Worm (Caenorhabditis elegans) whole organism, mixed stage, embryonic: Measurements from ENCODE around the gene srt-24.
A peak's percentile ranks its signal among the peaks of the same experiment; 100 is the strongest.
"Not testable (repeated sequence)": the region's sequence is repeated elsewhere in the genome, so short reads cannot be mapped to it uniquely, and the experiment has no call there.

Source experiments
- M03D4.4 ChIP-seq: sonication (generic microtip); optimal IDR thresholded peaks from 2 replicates; lab custom pipeline; 2017; ENCODE audit warnings: mild to moderate bottlenecking, missing genetic modification characterization, missing compliant biosample characterization
- bed-3 ChIP-seq: fragments of 200-800 bp; sonication (Bioruptor generic); optimal IDR thresholded peaks from 3 replicates; lab custom pipeline; 2018; ENCODE audit warnings: mild to moderate bottlenecking, missing genetic modification characterization, moderate library complexity, missing compliant biosample characterization
- blmp-1 ChIP-seq: fragments of 150-350 bp; optimal IDR thresholded peaks from 2 replicates; lab custom pipeline; 2014; ENCODE audit warnings: missing biosample characterization, missing genetic modification characterization
- ceh-39 ChIP-seq: fragments of 150-350 bp; optimal IDR thresholded peaks from 2 replicates; lab custom pipeline; 2014; ENCODE audit warnings: missing biosample characterization, missing genetic modification characterization
- ceh-43 ChIP-seq: fragments of 200-800 bp; sonication (Bioruptor generic); optimal IDR thresholded peaks from 2 replicates; lab custom pipeline; 2018; ENCODE audit warnings: mild to moderate bottlenecking, missing genetic modification characterization, moderate library complexity, missing compliant biosample characterization
- ceh-83 ChIP-seq: fragments of 200-800 bp; sonication (Bioruptor generic); optimal IDR thresholded peaks from 2 replicates; lab custom pipeline; 2018; ENCODE audit warnings: mild to moderate bottlenecking, missing genetic modification characterization, missing compliant biosample characterization
- ces-1 ChIP-seq: fragments of 150-350 bp; optimal IDR thresholded peaks from 2 replicates; lab custom pipeline; 2014; ENCODE audit warnings: missing biosample characterization, missing genetic modification reagents, missing genetic modification characterization
- cnd-1 ChIP-seq: fragments of 200-800 bp; sonication (Bioruptor generic); optimal IDR thresholded peaks from 2 replicates; lab custom pipeline; 2018; ENCODE audit warnings: mild to moderate bottlenecking, missing genetic modification characterization, missing compliant biosample characterization
- drap-1 ChIP-seq: fragments of 200-800 bp; sonication (Bioruptor generic); optimal IDR thresholded peaks from 3 replicates; lab custom pipeline; 2018; ENCODE audit warnings: mild to moderate bottlenecking, missing genetic modification characterization, missing compliant biosample characterization
- elt-1 ChIP-seq: sonication (generic microtip); optimal IDR thresholded peaks from 2 replicates; lab custom pipeline; 2017; ENCODE audit warnings: missing genetic modification characterization, mild to moderate bottlenecking, missing compliant biosample characterization, antibody characterized with exemption, moderate library complexity, borderline replicate concordance; ENCODE audit not compliant: insufficient read depth
- elt-3 ChIP-seq: fragments of 150-350 bp; optimal IDR thresholded peaks from 2 replicates; lab custom pipeline; 2014; ENCODE audit warnings: missing biosample characterization, missing genetic modification characterization
- flh-1 ChIP-seq: fragments of 200-800 bp; sonication (Bioruptor generic); optimal IDR thresholded peaks from 2 replicates; lab custom pipeline; 2018; ENCODE audit warnings: mild to moderate bottlenecking, missing genetic modification characterization, moderate library complexity, missing compliant biosample characterization
- ham-2 ChIP-seq: fragments of 200-800 bp; sonication (Bioruptor generic); optimal IDR thresholded peaks from 2 replicates; lab custom pipeline; 2018; ENCODE audit warnings: mild to moderate bottlenecking, missing genetic modification characterization, missing compliant biosample characterization
- hlh-1 ChIP-seq: fragments of 150-350 bp; optimal IDR thresholded peaks from 2 replicates; lab custom pipeline; 2014; ENCODE audit warnings: missing biosample characterization, missing genetic modification reagents, missing genetic modification characterization
- lin-13 ChIP-seq: fragments of 150-350 bp; optimal IDR thresholded peaks from 2 replicates; lab custom pipeline; 2014; ENCODE audit warnings: missing biosample characterization, missing genetic modification characterization
- lin-32 ChIP-seq: fragments of 200-800 bp; sonication (Bioruptor generic); optimal IDR thresholded peaks from 2 replicates; lab custom pipeline; 2018; ENCODE audit warnings: mild to moderate bottlenecking, missing genetic modification characterization, missing compliant biosample characterization
- mab-5 ChIP-seq: fragments of 150-350 bp; optimal IDR thresholded peaks from 2 replicates; lab custom pipeline; 2014; ENCODE audit warnings: missing biosample characterization, missing genetic modification characterization
- mls-2 ChIP-seq: sonication (generic microtip); optimal IDR thresholded peaks from 2 replicates; lab custom pipeline; 2016; ENCODE audit warnings: mild to moderate bottlenecking, missing genetic modification characterization, moderate library complexity, missing compliant biosample characterization
- nhr-12 ChIP-seq: fragments of 150-350 bp; optimal IDR thresholded peaks from 2 replicates; lab custom pipeline; 2014; ENCODE audit warnings: missing biosample characterization, missing genetic modification characterization
- nhr-2 ChIP-seq: fragments of 150-350 bp; optimal IDR thresholded peaks from 2 replicates; lab custom pipeline; 2014; ENCODE audit warnings: missing biosample characterization, missing genetic modification characterization
- nhr-237 ChIP-seq: fragments of 150-350 bp; optimal IDR thresholded peaks from 2 replicates; lab custom pipeline; 2014; ENCODE audit warnings: missing biosample characterization, missing genetic modification characterization
- nhr-28 ChIP-seq: fragments of 150-350 bp; optimal IDR thresholded peaks from 2 replicates; lab custom pipeline; 2014; ENCODE audit warnings: missing biosample characterization, missing genetic modification characterization
- sem-2 ChIP-seq: fragments of 200-800 bp; sonication (Bioruptor generic); optimal IDR thresholded peaks from 2 replicates; lab custom pipeline; 2018; ENCODE audit warnings: mild to moderate bottlenecking, missing genetic modification characterization, missing compliant biosample characterization
- snpc-4 ChIP-seq: fragments of 150-350 bp; optimal IDR thresholded peaks from 2 replicates; lab custom pipeline; 2014; ENCODE audit warnings: missing biosample characterization, missing genetic modification characterization
- sptf-1 ChIP-seq: sonication (generic microtip); optimal IDR thresholded peaks from 2 replicates; lab custom pipeline; 2017; ENCODE audit warnings: mild to moderate bottlenecking, missing genetic modification characterization, moderate library complexity, missing compliant biosample characterization
- tbx-8 ChIP-seq: fragments of 200-800 bp; sonication (Bioruptor generic); optimal IDR thresholded peaks from 2 replicates; lab custom pipeline; 2018; ENCODE audit warnings: mild to moderate bottlenecking, missing genetic modification characterization, moderate library complexity, missing compliant biosample characterization
- unc-120 ChIP-seq: sonication (generic microtip); optimal IDR thresholded peaks from 2 replicates; lab custom pipeline; 2017; ENCODE audit warnings: missing genetic modification characterization, missing compliant biosample characterization; ENCODE audit not compliant: poor library complexity, severe bottlenecking
- unc-39 ChIP-seq: fragments of 150-350 bp; optimal IDR thresholded peaks from 2 replicates; lab custom pipeline; 2014; ENCODE audit warnings: missing biosample characterization, missing genetic modification characterization
- unc-62 ChIP-seq: fragments of 150-350 bp; optimal IDR thresholded peaks from 2 replicates; lab custom pipeline; 2014; ENCODE audit warnings: missing biosample characterization, missing genetic modification reagents, missing genetic modification characterization
- zip-8 ChIP-seq: fragments of 150-350 bp; optimal IDR thresholded peaks from 2 replicates; lab custom pipeline; 2014; ENCODE audit warnings: missing biosample characterization, missing genetic modification characterization
- ztf-11 ChIP-seq: fragments of 150-350 bp; optimal IDR thresholded peaks from 2 replicates; lab custom pipeline; 2014; ENCODE audit warnings: missing biosample characterization, missing genetic modification characterization

srt-24 gene

ce11 chrIV:730937-731336 lies at the start of gene srt-24:
TSS of gene srt-24 (minus strand) at chrIV:731037.
- TF ChIP-seq unc-62 (GFP tag; lab: Kevin White, UChicago) (no peak), ztf-11 (tag; lab: Kevin White, UChicago) (no peak), drap-1 (GFP tag; lab: Kevin White, UChicago) (no peak), mab-5 (tag; lab: Kevin White, UChicago) (no peak), elt-3 (tag; lab: Kevin White, UChicago) (no peak), nhr-12 (tag; lab: Kevin White, UChicago) (no peak), snpc-4 (no peak), flh-1 (no peak), unc-120 (no peak), nhr-237 (tag; lab: Kevin White, UChicago) (no peak), hlh-1 (no peak), zip-8 (tag; lab: Kevin White, UChicago) (no peak), sem-2 (no peak), ceh-43 (GFP tag; lab: Kevin White, UChicago) (no peak)

ce11 chrIV:778484-778883 lies 47.6 kb upstream of the srt-24 start, which contains the start of gene ugt-52:
TSS of gene ugt-52 (plus strand) at chrIV:778784.
- TF ChIP-seq mls-2 = no peak
- no peak for TF ChIP-seq blmp-1 (tag; lab: Kevin White, UChicago)
- no peak for TF ChIP-seq elt-3 (tag; lab: Kevin White, UChicago)
- TF ChIP-seq unc-62 (GFP tag; lab: Kevin White, UChicago) = no peak
- TF ChIP-seq unc-120 = no peak
- TF ChIP-seq ceh-83 (GFP tag; lab: Kevin White, UChicago) = no peak
- TF ChIP-seq zip-8 (tag; lab: Kevin White, UChicago) = no peak
- no peak for TF ChIP-seq M03D4.4
- TF ChIP-seq, all 35 proteins: peak for 0

- TF ChIP-seq ces-1 (GFP tag; lab: Kevin White, UChicago) = no peak
- no peak for TF ChIP-seq nhr-237 (tag; lab: Kevin White, UChicago)
- TF ChIP-seq unc-39 (tag; lab: Kevin White, UChicago) = no peak
- no peak for TF ChIP-seq unc-120
- no peak for TF ChIP-seq flh-1
- no peak for TF ChIP-seq elt-1 (tag; lab: Kevin White, UChicago)
- no peak for TF ChIP-seq M03D4.4
- no peak for TF ChIP-seq ceh-39
- TF ChIP-seq hlh-1 = no peak
- TF ChIP-seq sem-2 = no peak
- no peak for TF ChIP-seq tbx-8 (GFP tag; lab: Kevin White, UChicago)
- TF ChIP-seq lin-13 (tag; lab: Kevin White, UChicago) = no peak
- TF ChIP-seq mls-2 = no peak
- no peak for TF ChIP-seq nhr-2
- no peak for TF ChIP-seq cnd-1 (tag; lab: Kevin White, UChicago)
- TF ChIP-seq ztf-11 (tag; lab: Kevin White, UChicago) = no peak
Observed at ce11 chrIV:773580-773979, 42.7 kb upstream of the srt-24 start.

- TF ChIP-seq sptf-1 (tag; lab: Kevin White, UChicago) (peak; percentile 3), flh-1 (no peak), nhr-28 (no peak), nhr-12 (tag; lab: Kevin White, UChicago) (no peak), ceh-39 (no peak), snpc-4 (no peak), mab-5 (tag; lab: Kevin White, UChicago) (no peak), elt-3 (tag; lab: Kevin White, UChicago) (no peak), lin-32 (no peak)
Observed at ce11 chrIV:772931-773330, 42.1 kb upstream of the srt-24 start, which contains the start of gene mrpl-2. TSS of gene mrpl-2 (plus strand) at chrIV:773237.

- not testable (repeated sequence) for TF ChIP-seq unc-62 (GFP tag; lab: Kevin White, UChicago); zip-8 (tag; lab: Kevin White, UChicago); bed-3 (GFP tag; lab: Kevin White, UChicago)
- TF ChIP-seq, all 35 proteins: peak for 0; not testable (repeated sequence) for 35
Observed at ce11 chrIV:771061-771460, 40.2 kb upstream of the srt-24 start, which contains the start of gene F56B3.9. TSS of gene F56B3.9 (plus strand) at chrIV:771361.

ce11 chrIV:768312-768711 lies 37.5 kb upstream of the srt-24 start, which contains the start of gene F56B3.2:
TSS of gene F56B3.2 (minus strand) at chrIV:768584.
- TF ChIP-seq blmp-1 (tag; lab: Kevin White, UChicago) (peak; percentile 93), ham-2 (GFP tag; lab: Kevin White, UChicago) (peak; percentile 31), mls-2 (no peak)
